Fruit fly (Drosophila melanogaster) whole organism, pupa: ENCODE measurements around the gene sqz.

ENCODE experiments used
- CG10348 ChIP-seq: fragments of 200-800 bp; sonication (Bioruptor generic); IDR thresholded peaks from 2 replicates; pipeline ENCODE4 v1.3.6; 2022; ENCODE audit warnings: missing biosample characterization, missing genetic modification characterization
- CG12605 ChIP-seq: fragments of 200-800 bp; sonication (Bioruptor generic); IDR thresholded peaks from 2 replicates; pipeline ENCODE4 v1.3.6; 2022; ENCODE audit warnings: missing biosample characterization, missing genetic modification characterization
- CG14655 ChIP-seq: fragments of 200-800 bp; sonication (Bioruptor generic); optimal IDR thresholded peaks from 3 replicates; lab custom pipeline; 2017; ENCODE audit warnings: mild to moderate bottlenecking, missing biosample characterization, missing genetic modification reagents, missing genetic modification characterization
- CG17806 ChIP-seq: fragments of 200-800 bp; sonication (Bioruptor generic); optimal IDR thresholded peaks from 2 replicates; lab custom pipeline; 2018; ENCODE audit warnings: missing biosample characterization, mild to moderate bottlenecking, missing genetic modification characterization, moderate library complexity
- CG4496 ChIP-seq: fragments of 200-800 bp; sonication (Bioruptor generic); IDR thresholded peaks from 3 replicates; pipeline ENCODE4 v1.3.6; 2022; ENCODE audit warnings: missing biosample characterization, missing genetic modification characterization
- CG8159 ChIP-seq: fragments of 200-800 bp; sonication (Bioruptor generic); optimal IDR thresholded peaks from 3 replicates; lab custom pipeline; 2018; ENCODE audit warnings: missing biosample characterization, mild to moderate bottlenecking, missing genetic modification characterization, moderate library complexity
- CG8301 ChIP-seq: fragments of 200-800 bp; sonication (Bioruptor generic); optimal IDR thresholded peaks from 2 replicates; lab custom pipeline; 2018; ENCODE audit warnings: missing biosample characterization, mild to moderate bottlenecking, missing genetic modification characterization
- CG9948 ChIP-seq: fragments of 200-800 bp; sonication (Bioruptor generic); optimal IDR thresholded peaks from 2 replicates; lab custom pipeline; 2018; ENCODE audit warnings: missing biosample characterization, mild to moderate bottlenecking, missing genetic modification characterization, moderate library complexity
- D1 ChIP-seq: fragments of 200-800 bp; sonication (Bioruptor generic); optimal IDR thresholded peaks from 2 replicates; lab custom pipeline; 2018; ENCODE audit warnings: missing biosample characterization, mild to moderate bottlenecking, missing genetic modification characterization, moderate library complexity
- EcR ChIP-seq: fragments of 200-800 bp; sonication (Bioruptor generic); optimal IDR thresholded peaks from 3 replicates; lab custom pipeline; 2019; ENCODE audit warnings: missing biosample characterization, missing genetic modification characterization, mild to moderate bottlenecking, moderate library complexity, missing genetic modification reagents
- Pif1B ChIP-seq: fragments of 200-800 bp; sonication (Bioruptor generic); optimal IDR thresholded peaks from 3 replicates; lab custom pipeline; 2016; ENCODE audit warnings: missing biosample characterization, missing genetic modification characterization
- fd96Ca ChIP-seq: fragments of 200-800 bp; sonication (Bioruptor generic); IDR thresholded peaks from 3 replicates; pipeline ENCODE4 v1.3.6; 2022; ENCODE audit warnings: missing biosample characterization, missing genetic modification characterization
- rn ChIP-seq: fragments of 200-800 bp; sonication (Bioruptor generic); IDR thresholded peaks from 2 replicates; pipeline ENCODE4 v1.3.6; 2022; ENCODE audit warnings: missing biosample characterization, missing genetic modification characterization

- TF ChIP-seq Pif1B (GFP tag; lab: Kevin White, UChicago) (no peak), CG8301 (tag; lab: Kevin White, UChicago) (no peak), CG9948 (tag; lab: Kevin White, UChicago) (no peak), CG4496 (GFP tag; lab: Robert Waterston, UW) (no peak), D1 (tag; lab: Kevin White, UChicago) (no peak), CG17806 (tag; lab: Kevin White, UChicago) (no peak), CG8159 (tag; lab: Kevin White, UChicago) (no peak), fd96Ca (GFP tag; lab: Robert Waterston, UW) (no peak), EcR (GFP tag; lab: Kevin White, UChicago) (no peak), rn (GFP tag; lab: Robert Waterston, UW) (no peak), CG10348 (GFP tag; lab: Robert Waterston, UW) (no peak), CG14655 (GFP tag; lab: Kevin White, UChicago) (no peak), CG12605 (GFP tag; lab: Robert Waterston, UW) (no peak)
These were observed 2.2 kb downstream of the sqz start for dm6 chr3R:19166077-19166778.
